Worm (Caenorhabditis elegans) whole organism, L2 larva: Measurements from ENCODE around the gene frm-7.

Experiments
- C34F6.9 ChIP-seq: fragments of 150-350 bp; optimal IDR thresholded peaks from 2 replicates; lab custom pipeline; 2014; ENCODE audit warnings: missing biosample characterization, missing genetic modification characterization
- F13H6.1 ChIP-seq: sonication (generic microtip); optimal IDR thresholded peaks from 2 replicates; lab custom pipeline; 2016; ENCODE audit warnings: missing genetic modification characterization, missing compliant biosample characterization
- Y55F3AM.14 ChIP-seq: fragments of 200-800 bp; sonication (Bioruptor generic); optimal IDR thresholded peaks from 2 replicates; lab custom pipeline; 2018; ENCODE audit warnings: mild to moderate bottlenecking, missing genetic modification characterization, missing compliant biosample characterization
- ZK546.5 ChIP-seq: sonication (generic microtip); optimal IDR thresholded peaks from 2 replicates; lab custom pipeline; 2017; ENCODE audit warnings: missing biosample characterization, missing genetic modification characterization
- alr-1 ChIP-seq: fragments of 150-350 bp; optimal IDR thresholded peaks from 2 replicates; lab custom pipeline; 2014; ENCODE audit warnings: missing biosample characterization, missing genetic modification characterization
- ama-1 ChIP-seq: fragments of 150-350 bp; optimal IDR thresholded peaks from 2 replicates; lab custom pipeline; 2018; ENCODE audit warnings: inconsistent platforms
- blmp-1 ChIP-seq: sonication (generic microtip); optimal IDR thresholded peaks from 2 replicates; lab custom pipeline; 2017; ENCODE audit warnings: missing genetic modification characterization, mild to moderate bottlenecking, missing compliant biosample characterization, antibody characterized with exemption, moderate library complexity; ENCODE audit not compliant: insufficient read depth
- ceh-16 ChIP-seq: fragments of 150-350 bp; optimal IDR thresholded peaks from 2 replicates; lab custom pipeline; 2014; ENCODE audit warnings: missing biosample characterization, missing genetic modification characterization
- ceh-82 ChIP-seq: fragments of 150-350 bp; optimal IDR thresholded peaks from 2 replicates; lab custom pipeline; 2014; ENCODE audit warnings: missing biosample characterization, missing genetic modification characterization
- crh-2 ChIP-seq: sonication (generic microtip); optimal IDR thresholded peaks from 2 replicates; lab custom pipeline; 2017; ENCODE audit warnings: missing biosample characterization, missing genetic modification characterization
- egl-27 ChIP-seq: sonication (generic microtip); optimal IDR thresholded peaks from 3 replicates; lab custom pipeline; 2017; ENCODE audit warnings: missing biosample characterization, missing genetic modification reagents, missing genetic modification characterization
- elt-1 ChIP-seq: fragments of 150-350 bp; optimal IDR thresholded peaks from 2 replicates; lab custom pipeline; 2014; ENCODE audit warnings: missing biosample characterization, missing genetic modification characterization
- elt-3 ChIP-seq: sonication (generic microtip); optimal IDR thresholded peaks from 2 replicates; lab custom pipeline; 2017; ENCODE audit warnings: missing biosample characterization, missing genetic modification characterization
- fos-1 ChIP-seq: fragments of 150-350 bp; optimal IDR thresholded peaks from 2 replicates; lab custom pipeline; 2014; ENCODE audit warnings: missing biosample characterization, missing genetic modification characterization
- gmeb-1 ChIP-seq: fragments of 150-350 bp; optimal IDR thresholded peaks from 2 replicates; lab custom pipeline; 2014; ENCODE audit warnings: missing biosample characterization, missing genetic modification characterization
- lin-11 ChIP-seq: fragments of 150-350 bp; sonication (generic microtip); optimal IDR thresholded peaks from 2 replicates; lab custom pipeline; 2014; ENCODE audit warnings: missing biosample characterization, missing genetic modification characterization, inconsistent platforms, mixed read lengths
- lin-13 ChIP-seq: fragments of 150-350 bp; optimal IDR thresholded peaks from 2 replicates; lab custom pipeline; 2014; ENCODE audit warnings: missing biosample characterization, missing genetic modification reagents, missing genetic modification characterization
- lsy-2 ChIP-seq, 2 experiments: fragments of 150-350 bp in 1 of 2; sonication (generic microtip) in 1 of 2; optimal IDR thresholded peaks; 2 replicates each; lab custom pipeline; 2014 to 2017; ENCODE audit warnings: missing biosample characterization in 2 of 2, missing genetic modification characterization in 2 of 2
- mab-5 ChIP-seq: fragments of 150-350 bp; optimal IDR thresholded peaks from 2 replicates; lab custom pipeline; 2014; ENCODE audit warnings: missing biosample characterization, missing genetic modification characterization
- mbf-1 ChIP-seq: sonication (generic microtip); optimal IDR thresholded peaks from 2 replicates; lab custom pipeline; 2017; ENCODE audit warnings: missing biosample characterization, missing genetic modification characterization
- mdl-1 ChIP-seq, 2 experiments: fragments of 150-350 bp in 1 of 2; sonication (generic microtip) in 1 of 2; optimal IDR thresholded peaks; 2 replicates each; lab custom pipeline; 2017; ENCODE audit warnings: missing biosample characterization in 2 of 2, missing genetic modification characterization in 2 of 2
- nhr-12 ChIP-seq: fragments of 150-350 bp; optimal IDR thresholded peaks from 2 replicates; lab custom pipeline; 2014; ENCODE audit warnings: missing biosample characterization, missing genetic modification characterization
- nhr-23 ChIP-seq: fragments of 150-350 bp; optimal IDR thresholded peaks from 2 replicates; lab custom pipeline; 2014; ENCODE audit warnings: missing biosample characterization, missing genetic modification reagents, missing genetic modification characterization
- nhr-25 ChIP-seq: fragments of 150-350 bp; sonication (generic microtip); optimal IDR thresholded peaks from 3 replicates; lab custom pipeline; 2014; ENCODE audit warnings: missing biosample characterization, missing genetic modification characterization
- peb-1 ChIP-seq: fragments of 150-350 bp; optimal IDR thresholded peaks from 2 replicates; lab custom pipeline; 2014; ENCODE audit warnings: missing biosample characterization, missing genetic modification characterization
- skn-1 ChIP-seq: sonication (generic microtip); optimal IDR thresholded peaks from 2 replicates; lab custom pipeline; 2017; ENCODE audit warnings: missing biosample characterization, missing genetic modification characterization
- sma-3 ChIP-seq: sonication (generic microtip); optimal IDR thresholded peaks from 2 replicates; lab custom pipeline; 2016; ENCODE audit warnings: missing genetic modification reagents, missing genetic modification characterization, missing compliant biosample characterization
- unc-39 ChIP-seq: fragments of 150-350 bp; optimal IDR thresholded peaks from 2 replicates; lab custom pipeline; 2014; ENCODE audit warnings: missing biosample characterization, missing genetic modification characterization
- unc-62 ChIP-seq: fragments of 150-350 bp; optimal IDR thresholded peaks from 2 replicates; lab custom pipeline; 2014; ENCODE audit warnings: missing biosample characterization, missing genetic modification reagents, missing genetic modification characterization
- zag-1 ChIP-seq: fragments of 150-350 bp; optimal IDR thresholded peaks from 2 replicates; lab custom pipeline; 2014; ENCODE audit warnings: missing biosample characterization, missing genetic modification characterization
- ztf-1 ChIP-seq: fragments of 200-800 bp; sonication (Bioruptor generic); conservative IDR thresholded peaks from 2 replicates; pipeline ENCODE4 v1.3.6; 2022; ENCODE audit warnings: missing genetic modification characterization, missing compliant biosample characterization
- ztf-11 ChIP-seq: sonication (generic microtip); optimal IDR thresholded peaks from 2 replicates; lab custom pipeline; 2017; ENCODE audit warnings: missing biosample characterization, missing genetic modification characterization

The frm-7 gene

ce11 chrV:12301985-12302591 is at the start of gene frm-7, which contains the start of gene F55C5.17:
Gene frm-7 (plus strand): TSS chrV:12302484.
Gene F55C5.17 (plus strand): TSS chrV:12302541.
- TF ChIP-seq F13H6.1 (no peak), sma-3 (peak; percentile 13), crh-2 (peak; percentile 31), fos-1 (peak; percentile 49)

ce11 chrV:12255343-12255742 is 46.9 kb upstream of the frm-7 start, which contains the start of gene T04H1.12:
Gene T04H1.12 (plus strand): TSS chrV:12255643.
- TF ChIP-seq lin-11 (no peak), ama-1 (no peak), ceh-82 (tag; lab: Kevin White, UChicago) (no peak), ztf-11 (tag; lab: Kevin White, UChicago) (no peak), lsy-2 (tag; optimal IDR thresholded peaks at IDR 0.05; lab: Kevin White, UChicago) (no peak), Y55F3AM.14 (GFP tag; lab: Kevin White, UChicago) (no peak), ZK546.5 (tag; lab: Kevin White, UChicago) (no peak), egl-27 (tag; lab: Kevin White, UChicago) (no peak), mbf-1 (tag; lab: Kevin White, UChicago) (no peak), nhr-23 (tag; lab: Kevin White, UChicago) (no peak), fos-1 (no peak), ceh-16 (tag; lab: Kevin White, UChicago) (no peak), peb-1 (tag; lab: Kevin White, UChicago) (no peak), gmeb-1 (tag; lab: Kevin White, UChicago) (no peak), mab-5 (tag; lab: Kevin White, UChicago) (no peak), unc-62 (no peak), C34F6.9 (tag; lab: Kevin White, UChicago) (no peak), blmp-1 (no peak)

ce11 chrV:12256398-12256797 is 45.9 kb upstream of the frm-7 start, which contains the start of gene ugt-55:
Gene ugt-55 (plus strand): TSS chrV:12256698.
- TF ChIP-seq mab-5 (tag; lab: Kevin White, UChicago) = no peak
- no peak for TF ChIP-seq elt-1 (tag; lab: Kevin White, UChicago)
- no peak for TF ChIP-seq nhr-23 (tag; lab: Kevin White, UChicago)
- TF ChIP-seq lin-11 = no peak
- TF ChIP-seq unc-39 (tag; lab: Kevin White, UChicago) = no peak
- no peak for TF ChIP-seq zag-1 (tag; lab: Kevin White, UChicago)
- TF ChIP-seq egl-27 (tag; lab: Kevin White, UChicago) = no peak

ce11 chrV:12258922-12259321 is 43.4 kb upstream of the frm-7 start, which contains the start of gene ugt-56:
Gene ugt-56 (plus strand): TSS chrV:12258982.
- TF ChIP-seq elt-3 (tag; lab: Kevin White, UChicago) (no peak), skn-1 (no peak), peb-1 (tag; lab: Kevin White, UChicago) (no peak), sma-3 (no peak), ztf-11 (tag; lab: Kevin White, UChicago) (no peak), unc-62 (no peak), mdl-1 (tag; optimal IDR thresholded peaks at IDR 0.05; lab: Kevin White, UChicago) (no peak), ceh-16 (tag; lab: Kevin White, UChicago) (no peak), F13H6.1 (no peak), ztf-1 (GFP tag; lab: Robert Waterston, UW) (no peak), alr-1 (tag; lab: Kevin White, UChicago) (no peak), ceh-82 (tag; lab: Kevin White, UChicago) (no peak), nhr-12 (tag; lab: Kevin White, UChicago) (no peak), lin-13 (GFP tag; lab: Kevin White, UChicago) (no peak), mbf-1 (tag; lab: Kevin White, UChicago) (no peak), nhr-25 (tag; lab: Kevin White, UChicago) (no peak)

- TF ChIP-seq C34F6.9 (tag; lab: Kevin White, UChicago) (peak; percentile 34), elt-3 (tag; lab: Kevin White, UChicago) (no peak)
These were observed 40.9 kb upstream of the frm-7 start, which contains the start of gene tbb-6 for ce11 chrV:12261377-12261776. Gene tbb-6 (plus strand): TSS chrV:12261531.
